Worm (Caenorhabditis elegans) whole organism, L2 larva: ENCODE data around the gene F11A10.5.

Experiments
- C34F6.9 ChIP-seq: fragments of 150-350 bp; optimal IDR thresholded peaks from 2 replicates; lab custom pipeline; 2014; ENCODE audit warnings: missing biosample characterization, missing genetic modification characterization
- Y55F3AM.14 ChIP-seq: fragments of 200-800 bp; sonication (Bioruptor generic); optimal IDR thresholded peaks from 2 replicates; lab custom pipeline; 2018; ENCODE audit warnings: mild to moderate bottlenecking, missing genetic modification characterization, missing compliant biosample characterization
- alr-1 ChIP-seq: fragments of 150-350 bp; optimal IDR thresholded peaks from 2 replicates; lab custom pipeline; 2014; ENCODE audit warnings: missing biosample characterization, missing genetic modification characterization
- aly-2 ChIP-seq: fragments of 150-350 bp; optimal IDR thresholded peaks from 2 replicates; lab custom pipeline; 2014; ENCODE audit warnings: missing biosample characterization, missing genetic modification characterization
- ama-1 ChIP-seq: fragments of 150-350 bp; optimal IDR thresholded peaks from 2 replicates; lab custom pipeline; 2018; ENCODE audit warnings: inconsistent platforms
- blmp-1 ChIP-seq: sonication (generic microtip); optimal IDR thresholded peaks from 2 replicates; lab custom pipeline; 2017; ENCODE audit warnings: missing genetic modification characterization, mild to moderate bottlenecking, missing compliant biosample characterization, antibody characterized with exemption, moderate library complexity; ENCODE audit not compliant: insufficient read depth
- ceh-16 ChIP-seq: fragments of 150-350 bp; optimal IDR thresholded peaks from 2 replicates; lab custom pipeline; 2014; ENCODE audit warnings: missing biosample characterization, missing genetic modification characterization
- ceh-82 ChIP-seq: fragments of 150-350 bp; optimal IDR thresholded peaks from 2 replicates; lab custom pipeline; 2014; ENCODE audit warnings: missing biosample characterization, missing genetic modification characterization
- crh-2 ChIP-seq: sonication (generic microtip); optimal IDR thresholded peaks from 2 replicates; lab custom pipeline; 2017; ENCODE audit warnings: missing biosample characterization, missing genetic modification characterization
- dmd-4 ChIP-seq: sonication (generic microtip); optimal IDR thresholded peaks from 2 replicates; lab custom pipeline; 2017; ENCODE audit warnings: missing biosample characterization, missing genetic modification characterization
- egl-27 ChIP-seq: sonication (generic microtip); optimal IDR thresholded peaks from 3 replicates; lab custom pipeline; 2017; ENCODE audit warnings: missing biosample characterization, missing genetic modification reagents, missing genetic modification characterization
- elt-1 ChIP-seq: fragments of 150-350 bp; optimal IDR thresholded peaks from 2 replicates; lab custom pipeline; 2014; ENCODE audit warnings: missing biosample characterization, missing genetic modification characterization
- elt-3 ChIP-seq: sonication (generic microtip); optimal IDR thresholded peaks from 2 replicates; lab custom pipeline; 2017; ENCODE audit warnings: missing biosample characterization, missing genetic modification characterization
- lin-11 ChIP-seq: fragments of 150-350 bp; sonication (generic microtip); optimal IDR thresholded peaks from 2 replicates; lab custom pipeline; 2014; ENCODE audit warnings: missing biosample characterization, missing genetic modification characterization, inconsistent platforms, mixed read lengths
- lin-13 ChIP-seq: fragments of 150-350 bp; optimal IDR thresholded peaks from 2 replicates; lab custom pipeline; 2014; ENCODE audit warnings: missing biosample characterization, missing genetic modification reagents, missing genetic modification characterization
- lsy-2 ChIP-seq, 2 experiments: fragments of 150-350 bp in 1 of 2; sonication (generic microtip) in 1 of 2; optimal IDR thresholded peaks; 2 replicates each; lab custom pipeline; 2014 to 2017; ENCODE audit warnings: missing biosample characterization in 2 of 2, missing genetic modification characterization in 2 of 2
- mab-5 ChIP-seq: fragments of 150-350 bp; optimal IDR thresholded peaks from 2 replicates; lab custom pipeline; 2014; ENCODE audit warnings: missing biosample characterization, missing genetic modification characterization
- mdl-1 ChIP-seq, 2 experiments: fragments of 150-350 bp in 1 of 2; sonication (generic microtip) in 1 of 2; optimal IDR thresholded peaks; 2 replicates each; lab custom pipeline; 2017; ENCODE audit warnings: missing biosample characterization in 2 of 2, missing genetic modification characterization in 2 of 2
- nhr-10 ChIP-seq: sonication (generic microtip); optimal IDR thresholded peaks from 2 replicates; lab custom pipeline; 2017; ENCODE audit warnings: missing biosample characterization, missing genetic modification characterization
- nhr-11 ChIP-seq: fragments of 150-350 bp; optimal IDR thresholded peaks from 2 replicates; lab custom pipeline; 2014; ENCODE audit warnings: missing biosample characterization, missing genetic modification characterization
- nhr-129 ChIP-seq: fragments of 150-350 bp; optimal IDR thresholded peaks from 2 replicates; lab custom pipeline; 2014; ENCODE audit warnings: missing biosample characterization, missing genetic modification characterization
- nhr-21 ChIP-seq: fragments of 150-350 bp; optimal IDR thresholded peaks from 2 replicates; lab custom pipeline; 2014; ENCODE audit warnings: missing biosample characterization, missing genetic modification characterization
- nhr-23 ChIP-seq: fragments of 150-350 bp; optimal IDR thresholded peaks from 2 replicates; lab custom pipeline; 2014; ENCODE audit warnings: missing biosample characterization, missing genetic modification reagents, missing genetic modification characterization
- nhr-25 ChIP-seq: fragments of 150-350 bp; sonication (generic microtip); optimal IDR thresholded peaks from 3 replicates; lab custom pipeline; 2014; ENCODE audit warnings: missing biosample characterization, missing genetic modification characterization
- nhr-6 ChIP-seq: fragments of 150-350 bp; optimal IDR thresholded peaks from 2 replicates; lab custom pipeline; 2014; ENCODE audit warnings: missing biosample characterization, missing genetic modification characterization
- peb-1 ChIP-seq: fragments of 150-350 bp; optimal IDR thresholded peaks from 2 replicates; lab custom pipeline; 2014; ENCODE audit warnings: missing biosample characterization, missing genetic modification characterization
- sem-4 ChIP-seq: fragments of 150-350 bp; optimal IDR thresholded peaks from 2 replicates; lab custom pipeline; 2014; ENCODE audit warnings: missing biosample characterization, missing genetic modification reagents, missing genetic modification characterization
- sma-3 ChIP-seq: sonication (generic microtip); optimal IDR thresholded peaks from 2 replicates; lab custom pipeline; 2016; ENCODE audit warnings: missing genetic modification reagents, missing genetic modification characterization, missing compliant biosample characterization
- sma-9 ChIP-seq, 2 experiments: fragments of 150-350 bp in 1 of 2; sonication (generic microtip) in 1 of 2; optimal IDR thresholded peaks; 2 replicates each; lab custom pipeline; 2014 to 2016; ENCODE audit warnings: missing genetic modification characterization in 2 of 2, mild to moderate bottlenecking in 1 of 2, missing biosample characterization in 1 of 2, missing compliant biosample characterization in 1 of 2, missing genetic modification reagents in 1 of 2, moderate library complexity in 1 of 2
- unc-39 ChIP-seq: fragments of 150-350 bp; optimal IDR thresholded peaks from 2 replicates; lab custom pipeline; 2014; ENCODE audit warnings: missing biosample characterization, missing genetic modification characterization
- unc-55 ChIP-seq: fragments of 150-350 bp; sonication (generic microtip); optimal IDR thresholded peaks from 3 replicates; lab custom pipeline; 2014; ENCODE audit warnings: missing biosample characterization, missing genetic modification reagents, missing genetic modification characterization
- unc-62 ChIP-seq: fragments of 150-350 bp; optimal IDR thresholded peaks from 2 replicates; lab custom pipeline; 2014; ENCODE audit warnings: missing biosample characterization, missing genetic modification reagents, missing genetic modification characterization
- zag-1 ChIP-seq: fragments of 150-350 bp; optimal IDR thresholded peaks from 2 replicates; lab custom pipeline; 2014; ENCODE audit warnings: missing biosample characterization, missing genetic modification characterization
- ztf-1 ChIP-seq: fragments of 200-800 bp; sonication (Bioruptor generic); conservative IDR thresholded peaks from 2 replicates; pipeline ENCODE4 v1.3.6; 2022; ENCODE audit warnings: missing genetic modification characterization, missing compliant biosample characterization
- ztf-11 ChIP-seq: sonication (generic microtip); optimal IDR thresholded peaks from 2 replicates; lab custom pipeline; 2017; ENCODE audit warnings: missing biosample characterization, missing genetic modification characterization
- ztf-4 ChIP-seq: fragments of 150-350 bp; optimal IDR thresholded peaks from 2 replicates; lab custom pipeline; 2014; ENCODE audit warnings: missing biosample characterization, missing genetic modification characterization

F11A10.5 gene

ce11 chrIV:12088898-12089297 is 5.0 kb upstream of the F11A10.5 start:
- TF ChIP-seq Y55F3AM.14, result peak; percentile 0
- TF ChIP-seq sma-3 (GFP tag; lab: Kevin White, UChicago), result no peak
- TF ChIP-seq unc-55 (GFP tag; lab: Kevin White, UChicago), result peak; percentile 75
- TF ChIP-seq ztf-11, result no peak
- peak; percentile 13 for TF ChIP-seq sem-4 (tag; lab: Kevin White, UChicago)
- peak; percentile 32 for TF ChIP-seq nhr-25
- peak in 1 of 2 experiments; percentile 48 for TF ChIP-seq lsy-2 (tag; optimal IDR thresholded peaks at IDR 0.05; lab: Kevin White, UChicago)
- no peak for TF ChIP-seq zag-1 (tag; lab: Kevin White, UChicago)
- TF ChIP-seq blmp-1, result peak; percentile 65
- peak; percentile 61 for TF ChIP-seq C34F6.9 (tag; lab: Kevin White, UChicago)
- peak; percentile 94 for TF ChIP-seq nhr-129 (tag; lab: Kevin White, UChicago)
- peak; percentile 80 for TF ChIP-seq crh-2 (tag; lab: Kevin White, UChicago)
- peak; percentile 15 for TF ChIP-seq lin-13 (GFP tag; lab: Kevin White, UChicago)

- no peak for TF ChIP-seq unc-62 (GFP tag; lab: Kevin White, UChicago)
- no peak for TF ChIP-seq alr-1
- no peak for TF ChIP-seq crh-2 (tag; lab: Kevin White, UChicago)
- no peak for TF ChIP-seq nhr-11 (tag; lab: Kevin White, UChicago)
- TF ChIP-seq nhr-6 (tag; lab: Kevin White, UChicago), result no peak
- no peak for TF ChIP-seq blmp-1
- no peak for TF ChIP-seq elt-3
These were observed 4.4 kb upstream of the F11A10.5 start, which contains the start of gene F11A10.6 for ce11 chrIV:12089551-12089950. Gene F11A10.6 (minus strand): TSS chrIV:12089651.

ce11 chrIV:12092113-12092512 is 1.8 kb upstream of the F11A10.5 start, which contains the start of gene mig-32:
Gene mig-32 (minus strand): TSS chrIV:12092213.
- TF ChIP-seq aly-2, result no peak
- TF ChIP-seq ztf-4, result no peak
- TF ChIP-seq unc-39 (tag; lab: Kevin White, UChicago), result no peak
- TF ChIP-seq unc-55 (GFP tag; lab: Kevin White, UChicago), result no peak
- TF ChIP-seq nhr-10, result no peak
- no peak for TF ChIP-seq zag-1 (tag; lab: Kevin White, UChicago)
- no peak for TF ChIP-seq nhr-23
- TF ChIP-seq ztf-1, result no peak
- TF ChIP-seq ama-1 (lab: Kevin White, UChicago), result no peak
- no peak for TF ChIP-seq ceh-82 (tag; lab: Kevin White, UChicago)
- no peak for TF ChIP-seq egl-27 (tag; lab: Kevin White, UChicago)
- TF ChIP-seq alr-1, result no peak
- no peak for TF ChIP-seq nhr-11 (tag; lab: Kevin White, UChicago)
- TF ChIP-seq blmp-1, result no peak
- TF ChIP-seq elt-1, result no peak
- TF ChIP-seq nhr-21, result no peak
- TF ChIP-seq peb-1 (tag; lab: Kevin White, UChicago), result no peak
- TF ChIP-seq mab-5 (tag; lab: Kevin White, UChicago), result no peak
- TF ChIP-seq, all 48 proteins: peak for 0

- TF ChIP-seq unc-55 (GFP tag; lab: Kevin White, UChicago) (peak; percentile 20), dmd-4 (tag; lab: Kevin White, UChicago) (no peak), peb-1 (tag; lab: Kevin White, UChicago) (no peak), lsy-2 (tag; optimal IDR thresholded peaks at IDR 0.05; lab: Kevin White, UChicago) (peak in 1 of 2 experiments; percentile 72)
- TF ChIP-seq, all 48 proteins: peak for 2
These were observed 535 bp upstream of the F11A10.5 start, which contains the start of gene cpsf-4 for ce11 chrIV:12093384-12093783. Gene cpsf-4 (minus strand): TSS chrIV:12093445.

ce11 chrIV:12096479-12096878 is 2.6 kb downstream of the F11A10.5 start, which contains the start of gene mon-2:
Gene mon-2 (plus strand): TSS chrIV:12096779.
- no peak for TF ChIP-seq nhr-25
- TF ChIP-seq mdl-1 (tag; optimal IDR thresholded peaks at IDR 0.05; lab: Kevin White, UChicago), result no peak
- TF ChIP-seq lin-11 (tag; lab: Kevin White, UChicago), result no peak

- TF ChIP-seq nhr-129 (tag; lab: Kevin White, UChicago) (no peak), nhr-23 (no peak), sma-9 (GFP tag; optimal IDR thresholded peaks at IDR 0.05; lab: Kevin White, UChicago) (no peak), sma-9 (tag; optimal IDR thresholded peaks at IDR 0.05; lab: Kevin White, UChicago) (no peak), aly-2 (no peak), elt-3 (no peak), ceh-16 (tag; lab: Kevin White, UChicago) (no peak), C34F6.9 (tag; lab: Kevin White, UChicago) (no peak), dmd-4 (tag; lab: Kevin White, UChicago) (no peak), nhr-6 (tag; lab: Kevin White, UChicago) (no peak)
These were observed 11.6 kb downstream of the F11A10.5 start, which contains the start of gene M18.3 for ce11 chrIV:12105558-12105957. Gene M18.3 (plus strand): TSS chrIV:12105858.
